Fruit fly (Drosophila melanogaster) S2 (cell line): Measurements from ENCODE around the gene CG6356.

Experiments
- CG8478 ChIP-seq: fragments of >200 bp; optimal IDR thresholded peaks from 2 replicates; lab custom pipeline; 2018
- CTCF ChIP-seq, 2 experiments: fragments of >200 bp; optimal IDR thresholded peaks; 2 replicates each; lab custom pipeline; 2018

DNA sequence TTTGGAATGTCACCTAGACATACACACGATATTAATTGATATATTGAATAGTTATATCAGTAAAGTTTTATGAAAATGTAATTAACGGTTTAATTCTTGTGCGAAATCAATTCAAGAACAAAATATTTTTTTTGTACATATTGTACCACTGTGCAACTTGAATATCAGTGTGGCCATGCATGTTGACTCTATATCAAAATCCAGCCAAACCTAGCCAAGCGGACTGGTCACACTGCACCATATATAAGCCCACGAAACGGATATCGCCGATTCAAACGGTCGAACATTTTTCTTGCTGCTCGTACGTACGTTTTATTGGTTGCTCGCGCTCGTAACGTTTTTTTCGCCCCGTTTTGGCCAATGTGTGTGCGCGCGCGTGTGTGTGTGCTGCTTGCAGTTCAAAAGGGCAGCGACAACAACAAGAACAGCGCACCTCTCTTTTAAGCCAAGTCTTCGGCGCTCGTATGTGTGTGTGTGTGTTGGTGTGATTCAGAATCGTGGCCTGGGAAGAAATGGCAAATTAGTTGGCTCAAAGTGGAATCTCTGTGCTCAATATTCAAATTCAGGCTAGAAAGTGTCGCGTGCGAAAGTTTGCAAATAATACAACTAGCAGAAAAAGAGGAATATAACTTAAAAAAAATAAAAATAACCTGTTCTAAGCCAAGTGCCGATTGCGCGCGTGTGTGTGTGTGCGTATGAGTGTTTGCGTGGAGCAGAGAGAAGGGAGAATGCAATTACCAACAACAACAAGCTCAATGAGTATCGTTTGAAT, 11.2 kb downstream of the CG6356 start, which contains the start of gene crb:
- TF ChIP-seq CTCF (optimal IDR thresholded peaks at IDR 0.05; lab: Kevin White, UChicago), result no peak
- TF ChIP-seq CG8478 (lab: Kevin White, UChicago), result no peak
